Worm (Caenorhabditis elegans) whole organism, L4 larva: Measurements from ENCODE around the gene grl-13.

Source experiments
- F37D6.2 ChIP-seq: sonication (generic microtip); optimal IDR thresholded peaks from 2 replicates; lab custom pipeline; 2016; ENCODE audit warnings: mild to moderate bottlenecking, missing genetic modification characterization, missing compliant biosample characterization
- Y105C5A.15 ChIP-seq: fragments of 200-800 bp; sonication (Bioruptor generic); IDR thresholded peaks from 2 replicates; pipeline ENCODE4 v1.3.6; 2022; ENCODE audit warnings: missing genetic modification characterization, missing compliant biosample characterization
- ZK546.5 ChIP-seq, 2 experiments: sonication (generic microtip); optimal IDR thresholded peaks; 2 replicates each; lab custom pipeline; 2017; ENCODE audit warnings: missing biosample characterization in 2 of 2, missing genetic modification characterization in 2 of 2
- aha-1 ChIP-seq: fragments of 150-350 bp; peaks from one replicate; lab custom pipeline; 2014; ENCODE audit warnings: missing biosample characterization, missing genetic modification characterization
- arid-1 ChIP-seq: fragments of 200-800 bp; sonication (Bioruptor generic); conservative IDR thresholded peaks from 2 replicates; pipeline ENCODE4 v1.3.6; 2022; ENCODE audit warnings: missing genetic modification reagents, missing genetic modification characterization, missing compliant biosample characterization
- ceh-20 ChIP-seq: fragments of 200-800 bp; sonication (Bioruptor generic); IDR thresholded peaks from 2 replicates; pipeline ENCODE4 v1.3.6; 2022; ENCODE audit warnings: missing genetic modification reagents, missing genetic modification characterization, missing compliant biosample characterization
- ceh-82 ChIP-seq: sonication (generic microtip); optimal IDR thresholded peaks from 2 replicates; lab custom pipeline; 2017; ENCODE audit warnings: missing biosample characterization, missing genetic modification characterization
- cey-2 ChIP-seq: sonication (generic microtip); optimal IDR thresholded peaks from 3 replicates; lab custom pipeline; 2017; ENCODE audit warnings: missing genetic modification characterization, mild to moderate bottlenecking, missing compliant biosample characterization, antibody characterized with exemption, borderline replicate concordance; ENCODE audit not compliant: insufficient read depth
- ctbp-1 ChIP-seq: fragments of 200-800 bp; sonication (Bioruptor generic); IDR thresholded peaks from 2 replicates; pipeline ENCODE4 v1.3.6; 2022; ENCODE audit warnings: missing genetic modification reagents, missing genetic modification characterization, missing compliant biosample characterization
- daf-16 ChIP-seq, 3 experiments: sonication (generic microtip); optimal IDR thresholded peaks; 2 replicates each; lab custom pipeline; 2016 to 2017; ENCODE audit warnings: missing genetic modification characterization in 3 of 3, missing genetic modification reagents in 3 of 3, mild to moderate bottlenecking in 2 of 3, missing compliant biosample characterization in 2 of 3, missing biosample characterization in 1 of 3, moderate library complexity in 1 of 3
- daf-8 ChIP-seq: fragments of 200-800 bp; sonication (Bioruptor generic); IDR thresholded peaks from 2 replicates; pipeline ENCODE4 v1.3.6; 2022; ENCODE audit warnings: missing genetic modification characterization, missing compliant biosample characterization
- egl-27 ChIP-seq: sonication (generic microtip); optimal IDR thresholded peaks from 3 replicates; lab custom pipeline; 2017; ENCODE audit warnings: missing biosample characterization, missing genetic modification reagents, missing genetic modification characterization
- egl-43 ChIP-seq: fragments of 200-800 bp; sonication (Bioruptor generic); IDR thresholded peaks from 2 replicates; pipeline ENCODE4 v1.3.6; 2022; ENCODE audit warnings: missing genetic modification reagents, missing genetic modification characterization, missing compliant biosample characterization
- gei-8 ChIP-seq: fragments of 200-800 bp; sonication (Bioruptor generic); optimal IDR thresholded peaks from 2 replicates; lab custom pipeline; 2018; ENCODE audit warnings: mild to moderate bottlenecking, missing genetic modification characterization, missing compliant biosample characterization
- hmg-1.1 ChIP-seq: fragments of 200-800 bp; sonication (Bioruptor generic); IDR thresholded peaks from 2 replicates; pipeline ENCODE4 v1.3.6; 2022; ENCODE audit warnings: missing genetic modification reagents, missing genetic modification characterization, missing compliant biosample characterization
- lin-38 ChIP-seq: fragments of 200-800 bp; sonication (Bioruptor generic); IDR thresholded peaks from 2 replicates; pipeline ENCODE4 v1.3.6; 2022; ENCODE audit warnings: missing genetic modification reagents, missing genetic modification characterization, missing compliant biosample characterization
- lsy-2 ChIP-seq, 2 experiments: fragments of 150-350 bp in 1 of 2; sonication (generic microtip) in 1 of 2; optimal IDR thresholded peaks; 2 replicates each; lab custom pipeline; 2014 to 2017; ENCODE audit warnings: missing biosample characterization in 2 of 2, missing genetic modification characterization in 2 of 2
- madf-5 ChIP-seq, 2 experiments: fragments of 200-800 bp; sonication (Bioruptor generic); IDR thresholded peaks; 2 replicates each; pipeline ENCODE4 v1.3.6; 2022; ENCODE audit warnings: missing compliant biosample characterization in 2 of 2, missing genetic modification characterization in 2 of 2
- mxl-2 ChIP-seq: fragments of 200-800 bp; sonication (Bioruptor generic); conservative IDR thresholded peaks from 2 replicates; pipeline ENCODE4 v1.3.6; 2022; ENCODE audit warnings: missing genetic modification reagents, missing genetic modification characterization, missing compliant biosample characterization
- nhr-10 ChIP-seq: fragments of 150-350 bp; optimal IDR thresholded peaks from 2 replicates; lab custom pipeline; 2014; ENCODE audit warnings: missing biosample characterization, missing genetic modification characterization
- nhr-102 ChIP-seq: sonication (generic microtip); optimal IDR thresholded peaks from 2 replicates; lab custom pipeline; 2016; ENCODE audit warnings: mild to moderate bottlenecking, missing genetic modification characterization, moderate library complexity, missing compliant biosample characterization
- nhr-11 ChIP-seq: fragments of 150-350 bp; optimal IDR thresholded peaks from 2 replicates; lab custom pipeline; 2014; ENCODE audit warnings: missing biosample characterization, missing genetic modification characterization
- nhr-25 ChIP-seq: sonication (generic microtip); optimal IDR thresholded peaks from 2 replicates; lab custom pipeline; 2017; ENCODE audit warnings: missing genetic modification characterization, mild to moderate bottlenecking, missing compliant biosample characterization, antibody characterized with exemption, moderate library complexity, borderline replicate concordance; ENCODE audit not compliant: insufficient read depth
- nhr-76 ChIP-seq: fragments of 150-350 bp; optimal IDR thresholded peaks from 2 replicates; lab custom pipeline; 2014; ENCODE audit warnings: missing biosample characterization, missing genetic modification characterization
- rbr-2 ChIP-seq: sonication (generic microtip); optimal IDR thresholded peaks from 2 replicates; lab custom pipeline; 2016; ENCODE audit warnings: missing genotype, missing genetic modification characterization, missing compliant biosample characterization
- skn-1 ChIP-seq: fragments of 150-350 bp; optimal IDR thresholded peaks from 2 replicates; lab custom pipeline; 2014; ENCODE audit warnings: missing biosample characterization, missing genetic modification characterization
- snpc-1.2 ChIP-seq: fragments of 200-800 bp; sonication (Bioruptor generic); IDR thresholded peaks from 2 replicates; pipeline ENCODE4 v1.3.6; 2022; ENCODE audit warnings: missing genetic modification reagents, missing genetic modification characterization, missing compliant biosample characterization
- snpc-4 ChIP-seq: fragments of 150-350 bp; optimal IDR thresholded peaks from 2 replicates; lab custom pipeline; 2014; ENCODE audit warnings: missing biosample characterization, missing genetic modification characterization
- spr-1 ChIP-seq: sonication (generic microtip); optimal IDR thresholded peaks from 2 replicates; lab custom pipeline; 2016; ENCODE audit warnings: mild to moderate bottlenecking, missing genetic modification characterization, missing compliant biosample characterization
- spr-3 ChIP-seq: fragments of 200-800 bp; sonication (Bioruptor generic); optimal IDR thresholded peaks from 2 replicates; lab custom pipeline; 2018; ENCODE audit warnings: mild to moderate bottlenecking, missing genetic modification characterization, missing compliant biosample characterization
- unc-130 ChIP-seq: sonication (generic microtip); optimal IDR thresholded peaks from 2 replicates; lab custom pipeline; 2016; ENCODE audit warnings: missing genetic modification reagents, missing genetic modification characterization, missing compliant biosample characterization
- unc-62 ChIP-seq, 3 experiments: fragments of 150-350 bp in 1 of 3; sonication (generic microtip); optimal IDR thresholded peaks in 2 of 3; peaks in 1 of 3; 1 replicate in 1 of 3; 2 replicates in 2 of 3; lab custom pipeline; 2014 to 2017; ENCODE audit warnings: missing biosample characterization in 3 of 3, missing genetic modification characterization in 3 of 3, missing genetic modification reagents in 3 of 3, missing genotype in 1 of 3
- zag-1 ChIP-seq: fragments of 150-350 bp; optimal IDR thresholded peaks from 2 replicates; lab custom pipeline; 2014; ENCODE audit warnings: missing biosample characterization, missing genetic modification characterization
- zip-11 ChIP-seq: fragments of 200-800 bp; sonication (Bioruptor generic); IDR thresholded peaks from 2 replicates; pipeline ENCODE4 v1.3.6; 2022; ENCODE audit warnings: missing genetic modification characterization, missing compliant biosample characterization
- ztf-11 ChIP-seq: fragments of 150-350 bp; optimal IDR thresholded peaks from 2 replicates; lab custom pipeline; 2014; ENCODE audit warnings: missing biosample characterization, missing genetic modification characterization
- ztf-7 ChIP-seq: fragments of 150-350 bp; optimal IDR thresholded peaks from 2 replicates; lab custom pipeline; 2014; ENCODE audit warnings: missing biosample characterization, missing genetic modification characterization

Gene grl-13

ce11 chrV:4364517-4364916, at the start of gene grl-13:
grl-13 (minus strand) TSS chrV:4364617.
- TF ChIP-seq unc-62 (GFP tag; optimal IDR thresholded peaks at IDR 0.05 in 1 of 2; lab: Kevin White, UChicago) (peak in 1 of 2 experiments; percentile 30), unc-62 (tag; optimal IDR thresholded peaks at IDR 0.05; lab: Kevin White, UChicago) (no peak), spr-3 (GFP tag; lab: Kevin White, UChicago) (no peak)

- TF ChIP-seq egl-27 (no peak), nhr-10 (tag; lab: Kevin White, UChicago) (no peak), unc-62 (GFP tag; optimal IDR thresholded peaks at IDR 0.05 in 1 of 2; lab: Kevin White, UChicago) (no peak), unc-62 (tag; optimal IDR thresholded peaks at IDR 0.05; lab: Kevin White, UChicago) (no peak), ZK546.5 (tag; optimal IDR thresholded peaks at IDR 0.05; lab: Kevin White, UChicago) (no peak), nhr-11 (tag; lab: Kevin White, UChicago) (no peak), Y105C5A.15 (GFP tag; lab: Robert Waterston, UW) (no peak), arid-1 (GFP tag; lab: Robert Waterston, UW) (no peak), snpc-1.2 (GFP tag; lab: Robert Waterston, UW) (no peak), ztf-7 (tag; lab: Kevin White, UChicago) (no peak), rbr-2 (tag; lab: Kevin White, UChicago) (no peak), hmg-1.1 (GFP tag; lab: Robert Waterston, UW) (no peak), ctbp-1 (no peak), egl-43 (no peak), nhr-25 (tag; lab: Kevin White, UChicago) (no peak), daf-16 (GFP tag; optimal IDR thresholded peaks at IDR 0.05; lab: Kevin White, UChicago) (no peak), daf-16 (tag; optimal IDR thresholded peaks at IDR 0.05; lab: Kevin White, UChicago) (no peak), zip-11 (no peak), aha-1 (tag; lab: Kevin White, UChicago) (no peak), nhr-102 (no peak)
Observed at ce11 chrV:4411714-4412113, 47.3 kb upstream of the grl-13 start, which contains the start of gene Y47D7A.17. Y47D7A.17 (minus strand) TSS chrV:4411814.

- TF ChIP-seq zag-1, result no peak
- no peak for TF ChIP-seq spr-1 (tag; lab: Kevin White, UChicago)
- no peak for TF ChIP-seq unc-130 (GFP tag; lab: Kevin White, UChicago)
- no peak for TF ChIP-seq ZK546.5 (tag; optimal IDR thresholded peaks at IDR 0.05; lab: Kevin White, UChicago)
- no peak for TF ChIP-seq F37D6.2
- no peak for TF ChIP-seq ceh-20 (GFP tag; lab: Robert Waterston, UW)
- TF ChIP-seq cey-2 (tag; lab: Kevin White, UChicago), result no peak
- TF ChIP-seq ztf-11 (tag; lab: Kevin White, UChicago), result no peak
- no peak for TF ChIP-seq lin-38 (GFP tag; lab: Robert Waterston, UW)
- TF ChIP-seq madf-5 (GFP tag; IDR thresholded peaks at IDR 0.05; lab: Robert Waterston, UW), result no peak
- TF ChIP-seq skn-1, result no peak
- TF ChIP-seq lsy-2 (tag; optimal IDR thresholded peaks at IDR 0.05; lab: Kevin White, UChicago), result no peak
- no peak for TF ChIP-seq ceh-82 (tag; lab: Kevin White, UChicago)
- TF ChIP-seq nhr-76 (tag; lab: Kevin White, UChicago), result no peak
- no peak for TF ChIP-seq daf-8
- no peak for TF ChIP-seq rbr-2 (tag; lab: Kevin White, UChicago)
- no peak for TF ChIP-seq snpc-4
- TF ChIP-seq hmg-1.1 (GFP tag; lab: Robert Waterston, UW), result no peak
- no peak for TF ChIP-seq mxl-2
- no peak for TF ChIP-seq gei-8 (GFP tag; lab: Kevin White, UChicago)
- TF ChIP-seq, all 104 proteins: peak for 0
Observed at ce11 chrV:4410643-4411042, 46.2 kb upstream of the grl-13 start, which contains the start of gene Y47D7A.3. Y47D7A.3 (plus strand) TSS chrV:4410943.
